Fruit fly (Drosophila melanogaster): Measurements from ENCODE around the gene NimC2.

NimC2 gene

dm6 chr2L:13979826-13980225 is at the start of gene NimC2:
TSS of gene NimC2 (plus strand) at chr2L:13980126.
- TF ChIP-seq CG17801 (GFP tag; optimal IDR thresholded peaks at IDR 0.05; ENCODE audit: partially characterized antibody), result no peak

DNA sequence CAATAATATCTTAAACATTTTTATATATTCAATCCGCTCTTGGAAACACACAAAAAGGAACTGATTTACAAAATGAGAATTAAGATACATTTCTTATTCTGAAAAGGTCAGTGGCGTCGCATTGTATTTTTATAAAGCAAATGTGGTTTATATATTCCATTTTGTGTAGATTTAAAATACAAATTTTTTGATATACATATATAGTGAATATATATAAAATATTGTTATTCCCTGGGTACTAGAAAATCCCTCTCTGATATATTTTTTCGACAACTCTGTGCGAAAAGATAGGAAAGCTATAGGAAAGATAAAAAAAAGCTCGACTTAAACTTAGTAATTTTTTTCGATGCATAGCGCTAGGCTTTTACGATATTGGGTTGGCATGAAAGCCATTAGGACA is 48.6 kb upstream of the NimC2 start, which contains the start of gene CG42711:
Gene CG42711 (minus strand): TSS at position 45 of the 400 bp plus-strand sequence.
- no peak for TF ChIP-seq CG17801 (GFP tag; optimal IDR thresholded peaks at IDR 0.05; ENCODE audit: partially characterized antibody)

DNA sequence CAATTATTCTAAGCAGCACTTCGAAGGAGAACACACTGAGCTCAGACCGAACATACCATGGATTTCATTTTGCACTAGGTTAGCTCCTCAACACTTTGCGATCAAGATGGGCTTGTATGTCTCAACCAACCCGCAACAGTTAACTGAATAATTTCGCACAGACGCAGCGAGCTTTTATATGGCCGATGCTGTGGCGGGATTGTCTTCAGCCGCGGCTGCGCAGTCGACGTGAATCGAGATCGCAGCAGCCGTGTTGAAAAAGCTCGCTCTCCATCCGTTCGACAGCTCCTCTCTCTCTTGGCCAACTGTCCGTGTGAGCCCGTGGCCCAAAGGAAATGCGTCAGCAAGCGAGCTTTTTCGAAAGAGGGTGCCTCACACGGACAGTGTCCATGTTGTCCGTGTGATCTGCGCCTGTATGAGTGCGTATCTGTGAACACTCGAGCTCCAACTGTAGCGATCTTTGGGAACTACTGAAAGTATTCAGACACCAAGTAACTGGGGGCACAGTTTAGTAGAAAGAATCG is 45.3 kb upstream of the NimC2 start, which contains the start of gene Vajk2:
Gene Vajk2 (minus strand): TSS at position 151 of the 524 bp plus-strand sequence.
- no peak for TF ChIP-seq CG17801 (GFP tag; optimal IDR thresholded peaks at IDR 0.05; ENCODE audit: partially characterized antibody)

dm6 chr2L:13947476-13947875 is 32.5 kb upstream of the NimC2 start, which contains the start of gene Vajk3:
TSS of gene Vajk3 (minus strand) at chr2L:13947476.
- no peak for TF ChIP-seq CG17801 (GFP tag; optimal IDR thresholded peaks at IDR 0.05; ENCODE audit: partially characterized antibody)

DNA sequence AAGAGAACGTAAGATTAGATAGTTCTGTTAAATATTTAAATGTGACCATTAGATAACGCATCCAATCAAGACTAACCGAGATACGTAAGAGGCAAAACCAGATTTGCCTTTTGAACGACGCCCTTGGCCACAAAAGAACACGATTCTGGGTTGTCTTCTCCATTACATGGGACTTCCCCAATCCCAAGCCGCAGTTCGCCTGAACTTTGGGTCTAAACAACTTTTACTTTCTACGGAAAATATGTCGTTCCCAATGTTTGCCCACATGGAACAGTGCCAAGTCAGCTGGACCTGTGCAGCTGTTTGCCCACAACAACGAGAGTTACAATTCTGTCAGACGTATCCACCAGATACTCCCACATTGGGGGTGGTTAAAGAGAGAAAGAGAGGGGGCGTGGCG is 30.1 kb upstream of the NimC2 start:
- TF ChIP-seq CG17801 (GFP tag; optimal IDR thresholded peaks at IDR 0.05; ENCODE audit: partially characterized antibody), result no peak

DNA sequence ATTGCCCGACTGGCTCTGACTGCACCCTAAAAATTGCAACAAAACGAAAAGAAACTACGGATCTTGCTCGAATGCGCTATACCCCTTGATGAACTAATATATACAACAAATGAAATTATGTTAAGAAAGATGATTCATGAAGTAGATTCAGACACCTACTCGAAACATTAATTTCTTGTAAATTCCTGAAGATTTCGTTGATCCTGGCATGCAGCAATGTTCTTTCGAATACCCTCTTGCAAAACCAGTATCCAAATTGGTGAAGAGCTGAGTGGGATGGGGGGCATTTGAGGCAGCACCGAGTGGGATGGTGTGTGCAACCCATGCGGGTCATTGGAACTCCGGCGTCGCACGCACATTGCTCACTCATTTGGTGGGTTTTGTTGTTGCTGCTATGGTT is 24.2 kb upstream of the NimC2 start:
- no peak for TF ChIP-seq CG17801 (GFP tag; optimal IDR thresholded peaks at IDR 0.05; ENCODE audit: partially characterized antibody)

- no peak for TF ChIP-seq CG17801 (GFP tag; optimal IDR thresholded peaks at IDR 0.05; ENCODE audit: partially characterized antibody)
These were observed 22.7 kb upstream of the NimC2 start, which contains the start of gene NimA for dm6 chr2L:13957239-13957638. TSS of gene NimA (plus strand) at chr2L:13957539.

- no peak for TF ChIP-seq CG17801 (GFP tag; optimal IDR thresholded peaks at IDR 0.05; ENCODE audit: partially characterized antibody)
These were observed 19.5 kb upstream of the NimC2 start for dm6 chr2L:13960399-13960798.

- no peak for TF ChIP-seq CG17801 (GFP tag; optimal IDR thresholded peaks at IDR 0.05; ENCODE audit: partially characterized antibody)
These were observed 16.3 kb upstream of the NimC2 start, which contains the start of gene NimB1 for dm6 chr2L:13963467-13964122. TSS of gene NimB1 (plus strand) at chr2L:13963507.

DNA sequence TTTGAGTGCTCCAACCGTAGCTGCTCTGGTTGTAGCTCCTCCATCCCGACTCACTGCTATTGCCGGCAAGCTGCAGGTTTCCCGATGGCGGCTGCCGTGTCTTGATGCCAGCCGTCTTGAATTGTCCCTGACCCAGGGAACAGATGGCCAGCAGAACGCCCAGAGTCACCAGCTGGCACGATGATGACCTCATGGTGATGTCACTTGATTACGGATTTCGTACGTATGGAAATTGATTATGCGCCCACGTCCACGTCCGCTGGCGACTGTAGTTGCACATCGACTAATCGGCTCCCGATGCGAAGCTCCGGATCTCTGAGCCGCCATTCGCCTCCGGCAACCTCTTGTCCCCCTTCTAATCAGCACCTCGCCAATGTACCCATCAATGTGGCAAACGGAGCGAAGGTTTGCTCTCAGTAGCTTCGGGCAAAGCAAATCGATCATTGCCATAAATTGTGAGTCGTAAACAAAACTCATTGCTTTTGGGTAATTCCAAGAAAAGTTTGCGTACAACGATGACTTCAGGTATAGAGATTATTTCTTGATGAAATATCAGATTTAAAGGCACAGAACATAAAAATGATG is 13.1 kb upstream of the NimC2 start, which contains the start of gene NimB2:
Gene NimB2 (minus strand): TSS at position 287 of the 585 bp plus-strand sequence.
- no peak for TF ChIP-seq CG17801 (GFP tag; optimal IDR thresholded peaks at IDR 0.05; ENCODE audit: partially characterized antibody)

DNA sequence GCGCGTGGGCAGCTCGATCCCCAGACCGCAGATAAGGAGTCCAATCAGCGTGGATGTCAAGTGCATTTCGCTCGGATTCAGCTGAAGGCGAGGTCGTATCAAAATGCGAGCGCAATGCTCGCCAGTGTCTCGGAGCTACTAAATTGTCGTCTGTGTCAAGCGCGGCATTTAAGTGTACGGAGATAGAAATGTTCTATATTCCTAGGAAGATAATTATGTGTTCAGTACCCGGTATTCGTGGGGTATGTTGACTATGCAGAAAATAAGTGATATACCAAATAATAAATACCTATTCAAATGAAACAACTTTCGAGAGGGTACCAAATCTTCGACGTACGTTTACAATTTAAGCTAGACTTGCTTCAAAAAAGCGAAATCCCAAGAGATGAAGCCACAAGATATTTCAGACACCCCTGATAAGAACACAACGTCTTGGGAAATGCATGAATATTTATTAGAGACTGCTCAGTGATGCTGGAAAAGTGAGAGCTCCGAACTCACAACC is 12.0 kb upstream of the NimC2 start, which contains the start of gene NimB3:
Gene NimB3 (minus strand): TSS at position 140 of the 505 bp plus-strand sequence.
- TF ChIP-seq CG17801 (GFP tag; optimal IDR thresholded peaks at IDR 0.05; ENCODE audit: partially characterized antibody), result no peak

DNA sequence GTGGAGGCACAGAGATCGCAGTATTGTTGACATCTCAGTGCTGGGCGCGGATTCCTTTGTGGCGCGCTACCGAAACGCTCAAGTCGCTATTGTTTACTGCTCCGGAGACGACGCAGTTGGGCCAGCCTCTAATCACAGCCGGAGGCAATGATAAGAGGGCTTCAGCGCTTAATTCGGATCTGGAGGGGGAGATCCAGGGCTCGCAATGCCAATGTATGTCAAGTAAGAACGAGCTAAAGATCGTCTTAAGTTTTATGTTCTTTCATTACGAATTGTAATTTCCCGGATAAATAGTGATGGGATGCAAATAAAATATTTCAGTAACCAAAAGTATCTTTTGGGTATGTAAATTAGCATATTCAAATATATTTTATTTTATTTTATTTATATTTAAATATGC is 10.1 kb upstream of the NimC2 start, which contains the start of the genes NimB4 and NimB5:
Gene NimB4 (minus strand): TSS at position 101 of the 400 bp plus-strand sequence.
Gene NimB5 (plus strand): TSS at position 302 of the 400 bp plus-strand sequence.
- TF ChIP-seq CG17801 (GFP tag; optimal IDR thresholded peaks at IDR 0.05; ENCODE audit: partially characterized antibody), result no peak

- no peak for TF ChIP-seq CG17801 (GFP tag; optimal IDR thresholded peaks at IDR 0.05; ENCODE audit: partially characterized antibody)
These were observed 7.1 kb upstream of the NimC2 start, which contains the start of gene He for dm6 chr2L:13972847-13973246. TSS of gene He (minus strand) at chr2L:13972947.

DNA sequence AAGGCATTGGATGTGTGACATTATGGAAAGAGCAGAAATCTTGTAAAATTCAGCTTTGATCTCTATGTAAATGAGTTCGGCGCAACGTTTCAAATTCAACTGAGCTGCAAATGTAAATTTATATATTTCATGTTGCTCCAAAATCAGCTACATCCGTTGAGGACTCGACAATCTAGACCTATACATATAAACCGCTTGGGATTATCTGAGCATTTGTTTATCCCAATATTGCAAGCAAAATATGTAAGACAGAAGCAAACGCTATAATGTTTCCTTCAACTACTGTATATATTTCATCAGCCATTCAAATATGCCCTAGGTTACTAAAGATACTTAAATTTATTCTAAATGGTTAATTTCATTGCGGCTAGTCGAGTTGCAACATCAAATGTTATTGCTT is 3.3 kb upstream of the NimC2 start, which contains the start of gene NimC1:
Gene NimC1 (minus strand): TSS at position 101 of the 400 bp plus-strand sequence.
- no peak for TF ChIP-seq CG17801 (GFP tag; optimal IDR thresholded peaks at IDR 0.05; ENCODE audit: partially characterized antibody)

dm6 chr2L:13977073-13977472 is 2.9 kb upstream of the NimC2 start, which contains the start of gene Cyp28a5:
TSS of gene Cyp28a5 (plus strand) at chr2L:13977302.
- no peak for TF ChIP-seq CG17801 (GFP tag; optimal IDR thresholded peaks at IDR 0.05; ENCODE audit: partially characterized antibody)
